Fruit fly (Drosophila melanogaster) whole organism, adult: ENCODE results near the gene CG13280.

Experiments used
- CG11617 ChIP-seq: fragments of 200-800 bp; sonication (Bioruptor generic); optimal IDR thresholded peaks from 2 replicates; lab custom pipeline; 2017; ENCODE audit warnings: mild to moderate bottlenecking, missing biosample characterization, missing genetic modification reagents, missing genetic modification characterization
- CG12768 ChIP-seq: fragments of 200-800 bp; sonication (Bioruptor generic); optimal IDR thresholded peaks from 2 replicates; lab custom pipeline; 2017; ENCODE audit warnings: missing biosample characterization, missing genetic modification characterization, mild to moderate bottlenecking, moderate library complexity, missing genetic modification reagents
- CG14711 ChIP-seq: fragments of 200-800 bp; sonication (Bioruptor generic); optimal IDR thresholded peaks from 2 replicates; lab custom pipeline; 2018; ENCODE audit warnings: missing biosample characterization, mild to moderate bottlenecking, missing genetic modification characterization, moderate library complexity
- CG33017 ChIP-seq: fragments of 200-800 bp; sonication (Bioruptor generic); optimal IDR thresholded peaks from 2 replicates; lab custom pipeline; 2018; ENCODE audit warnings: missing biosample characterization, mild to moderate bottlenecking, missing genetic modification characterization, moderate library complexity
- CG5204 ChIP-seq: fragments of 200-800 bp; sonication (Bioruptor generic); optimal IDR thresholded peaks from 2 replicates; lab custom pipeline; 2016; ENCODE audit warnings: missing biosample characterization, missing genetic modification characterization
- CG7045 ChIP-seq: fragments of 200-800 bp; sonication (Bioruptor generic); optimal IDR thresholded peaks from 2 replicates; lab custom pipeline; 2017; ENCODE audit warnings: missing biosample characterization, mild to moderate bottlenecking, missing genetic modification characterization
- CG7101 ChIP-seq: fragments of 200-800 bp; sonication (Bioruptor generic); optimal IDR thresholded peaks from 2 replicates; lab custom pipeline; 2018; ENCODE audit warnings: missing biosample characterization, mild to moderate bottlenecking, missing genetic modification characterization, moderate library complexity
- Clk ChIP-seq: fragments of 200-800 bp; sonication (Bioruptor generic); optimal IDR thresholded peaks from 2 replicates; lab custom pipeline; 2017; ENCODE audit warnings: missing biosample characterization, missing genetic modification characterization
- Crg-1 ChIP-seq: fragments of 200-800 bp; sonication (Bioruptor generic); optimal IDR thresholded peaks from 2 replicates; lab custom pipeline; 2016; ENCODE audit warnings: missing biosample characterization, missing genetic modification characterization
- Mnt ChIP-seq: fragments of 200-800 bp; sonication (Bioruptor generic); optimal IDR thresholded peaks from 2 replicates; lab custom pipeline; 2016; ENCODE audit warnings: missing biosample characterization, mild to moderate bottlenecking, missing genetic modification characterization
- bab1 ChIP-seq: fragments of 200-800 bp; sonication (Bioruptor generic); optimal IDR thresholded peaks from 3 replicates; lab custom pipeline; 2019; ENCODE audit warnings: missing biosample characterization, mild to moderate bottlenecking, missing genetic modification characterization, moderate library complexity
- cic ChIP-seq: fragments of 200-800 bp; sonication (Bioruptor generic); optimal IDR thresholded peaks from 2 replicates; lab custom pipeline; 2017; ENCODE audit warnings: missing biosample characterization, mild to moderate bottlenecking, missing genetic modification characterization, moderate library complexity
- cnc ChIP-seq, 2 experiments: fragments of >200 bp; optimal IDR thresholded peaks; 2 replicates each; lab custom pipeline; 2017
- kay ChIP-seq: fragments of 200-800 bp; sonication (Bioruptor generic); peaks from one replicate; lab custom pipeline; 2016; ENCODE audit warnings: missing biosample characterization, missing genetic modification characterization, borderline replicate concordance
- ovo ChIP-seq: fragments of 200-800 bp; sonication (Bioruptor generic); optimal IDR thresholded peaks from 2 replicates; lab custom pipeline; 2016; ENCODE audit warnings: missing biosample characterization, missing genetic modification characterization
- pad ChIP-seq: fragments of 200-800 bp; sonication (Bioruptor generic); optimal IDR thresholded peaks from 3 replicates; lab custom pipeline; 2017; ENCODE audit warnings: missing biosample characterization, missing genetic modification characterization, mild to moderate bottlenecking, moderate library complexity, missing genetic modification reagents
- tj ChIP-seq: fragments of 200-800 bp; sonication (Bioruptor generic); optimal IDR thresholded peaks from 3 replicates; lab custom pipeline; 2017; ENCODE audit warnings: missing biosample characterization, mild to moderate bottlenecking, missing genetic modification characterization, moderate library complexity
- toe ChIP-seq: fragments of 200-800 bp; sonication (Bioruptor generic); optimal IDR thresholded peaks from 2 replicates; lab custom pipeline; 2016; ENCODE audit warnings: missing biosample characterization, missing genetic modification characterization

The CG13280 gene

DNA sequence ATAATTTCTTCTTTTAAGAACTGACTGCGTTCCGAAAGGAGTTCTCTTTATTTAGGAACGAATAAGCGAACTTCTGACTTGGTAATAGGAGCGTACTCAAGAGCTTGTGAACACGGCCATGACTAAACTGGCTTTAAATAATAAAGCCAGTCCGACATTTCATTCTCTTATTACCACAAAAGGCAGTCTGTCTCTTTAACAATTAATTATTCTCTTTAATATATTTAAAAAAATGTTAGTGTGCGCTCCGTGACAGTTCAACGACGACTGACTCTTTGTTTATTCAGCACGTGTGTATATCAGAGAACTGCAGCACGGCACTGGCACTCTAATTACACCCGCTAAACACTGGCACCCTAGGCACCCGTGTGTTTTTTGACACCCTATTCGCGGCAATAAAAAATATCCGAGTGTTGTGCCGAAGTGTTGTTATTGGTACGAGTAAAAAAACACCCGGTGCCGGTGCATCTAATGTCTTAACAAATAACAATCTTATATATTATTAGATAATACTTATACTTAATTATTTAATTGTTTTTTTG is 37.6 kb upstream of the CG13280 start, which contains the start of gene CG31809:
TSS of gene CG31809 (minus strand) at position 249 of the 542 bp plus-strand sequence.
- TF ChIP-seq CG7045 (no peak), kay (peak; percentile 74), CG12768 (peak; percentile 9)

DNA sequence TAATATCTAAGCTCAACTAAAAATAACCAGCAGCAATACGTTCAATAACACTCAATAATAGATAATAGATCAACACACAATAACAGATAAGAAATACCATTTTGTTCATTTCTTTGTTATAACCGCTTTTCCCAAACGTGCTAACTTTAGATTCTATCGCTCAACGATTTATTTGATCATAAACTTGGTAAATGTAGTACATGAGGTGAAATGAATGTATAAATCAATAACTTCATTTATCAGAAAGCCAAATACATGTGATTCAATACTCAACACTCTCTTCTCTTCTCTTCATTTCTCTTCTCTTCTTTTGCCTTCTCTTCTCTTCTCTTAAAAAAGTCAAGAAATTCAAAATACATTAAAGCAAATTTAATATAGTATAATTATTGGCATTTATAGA is 36.8 kb upstream of the CG13280 start:
- TF ChIP-seq tj (GFP tag; lab: Kevin White, UChicago) (no peak), CG14711 (no peak), toe (GFP tag; lab: Kevin White, UChicago) (no peak), cnc (optimal IDR thresholded peaks at IDR 0.05; lab: Kevin White, UChicago) (no peak), CG33017 (no peak), Mnt (GFP tag; lab: Kevin White, UChicago) (no peak), Clk (no peak), CG12768 (no peak), CG5204 (GFP tag; lab: Kevin White, UChicago) (no peak), CG7101 (tag; lab: Kevin White, UChicago) (no peak)

DNA sequence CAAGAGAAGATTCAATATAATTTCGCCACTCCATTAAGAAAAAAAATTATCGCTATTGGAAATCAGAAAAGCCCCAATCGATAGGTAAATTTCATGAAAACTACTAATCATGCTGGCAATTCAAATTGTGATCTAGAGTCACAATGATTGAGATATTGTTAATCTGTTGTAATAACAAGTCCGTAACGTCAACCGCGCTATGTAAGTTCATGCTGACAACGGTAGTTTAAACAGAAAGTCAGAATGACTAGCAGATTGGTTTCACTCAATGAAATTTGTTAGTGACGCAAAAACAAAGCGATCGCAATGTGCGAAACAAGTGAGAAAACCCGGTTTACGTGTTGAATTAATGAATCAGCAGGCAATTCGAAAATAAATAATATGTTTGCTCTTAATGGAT is 36.2 kb upstream of the CG13280 start:
- TF ChIP-seq cnc (optimal IDR thresholded peaks at IDR 0.05; lab: Kevin White, UChicago) (peak in 1 of 2 experiments; percentile 94), kay (peak; percentile 16), CG5204 (GFP tag; lab: Kevin White, UChicago) (no peak), CG11617 (no peak)

DNA sequence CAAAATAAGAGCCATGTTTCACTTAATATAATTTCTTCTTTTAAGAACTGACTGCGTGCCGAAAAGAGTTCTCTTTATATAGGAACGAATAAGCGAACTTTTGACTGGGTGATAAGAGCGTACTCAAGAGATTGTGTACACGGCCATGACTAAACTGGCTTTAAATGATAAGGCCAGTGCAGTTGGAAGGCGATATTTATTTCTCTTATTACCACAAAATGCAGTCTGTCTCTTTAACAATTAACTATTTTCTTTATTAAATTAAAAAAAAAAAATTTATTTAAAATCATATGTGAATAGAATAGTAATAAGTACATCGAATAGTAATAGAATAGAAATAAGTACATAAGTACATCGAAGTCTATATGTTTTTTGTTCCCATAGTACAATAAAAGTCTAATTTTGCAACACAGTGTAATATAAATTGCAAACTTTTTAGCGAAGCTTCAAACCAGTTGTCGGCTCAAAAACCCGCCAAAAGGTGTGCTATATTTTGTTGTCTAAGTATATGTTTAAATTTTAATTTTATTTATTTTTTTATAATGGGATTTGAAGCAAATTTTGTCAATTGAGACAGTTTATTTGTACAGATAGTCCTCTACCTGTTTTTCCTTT is 31.5 kb upstream of the CG13280 start, which contains the start of gene CG31810:
TSS of gene CG31810 (minus strand) at position 51 of the 615 bp plus-strand sequence.
- TF ChIP-seq CG5204 (GFP tag; lab: Kevin White, UChicago) (no peak), CG14711 (peak; percentile 14), bab1 (GFP tag; lab: Kevin White, UChicago) (peak; percentile 1), CG7045 (no peak), CG33017 (peak; percentile 15), cic (no peak)

DNA sequence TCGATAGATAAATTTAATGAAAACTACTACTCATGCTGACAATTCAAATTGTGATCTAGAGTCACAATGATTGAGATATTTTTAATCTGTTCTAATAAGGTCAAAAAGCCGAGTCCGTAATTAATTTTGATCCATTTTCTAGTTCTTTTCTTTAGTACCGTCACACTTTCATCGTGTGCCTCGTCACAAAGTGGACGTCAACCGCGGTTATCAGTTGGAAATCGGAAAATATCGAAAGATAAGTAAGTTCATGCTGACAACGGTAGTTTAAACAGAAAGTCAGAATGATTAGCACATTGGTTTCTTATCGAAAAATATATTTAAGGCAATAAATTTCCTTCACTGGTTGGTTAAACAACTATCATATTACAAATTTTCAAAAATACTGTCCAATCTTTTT is 29.5 kb upstream of the CG13280 start:
- TF ChIP-seq Mnt (GFP tag; lab: Kevin White, UChicago) (no peak), CG7045 (no peak), cnc (optimal IDR thresholded peaks at IDR 0.05; lab: Kevin White, UChicago) (peak in 1 of 2 experiments; percentile 81)

DNA sequence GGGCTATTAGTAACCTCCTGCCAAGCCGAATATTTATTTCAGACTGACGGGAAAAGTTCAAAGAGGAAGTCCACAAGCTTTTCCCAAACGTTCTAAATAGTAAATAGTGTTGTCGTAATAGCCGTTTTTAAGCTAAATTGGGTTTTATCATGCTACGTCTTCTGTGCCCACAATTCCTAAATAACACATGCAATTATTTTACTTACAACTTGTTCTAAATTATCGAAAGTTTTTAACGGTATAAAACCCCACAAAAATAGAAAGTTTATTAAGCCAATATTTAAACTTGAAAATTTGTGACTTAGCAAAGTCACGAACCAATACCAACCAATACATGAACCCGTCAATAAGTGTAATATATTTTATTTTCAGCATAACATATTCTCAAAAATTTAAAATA is 27.8 kb upstream of the CG13280 start, which contains the start of gene CG13284:
TSS of gene CG13284 (minus strand) at position 47 of the 400 bp plus-strand sequence.
- no peak for TF ChIP-seq CG7045
- peak; percentile 15 for TF ChIP-seq CG12768

DNA sequence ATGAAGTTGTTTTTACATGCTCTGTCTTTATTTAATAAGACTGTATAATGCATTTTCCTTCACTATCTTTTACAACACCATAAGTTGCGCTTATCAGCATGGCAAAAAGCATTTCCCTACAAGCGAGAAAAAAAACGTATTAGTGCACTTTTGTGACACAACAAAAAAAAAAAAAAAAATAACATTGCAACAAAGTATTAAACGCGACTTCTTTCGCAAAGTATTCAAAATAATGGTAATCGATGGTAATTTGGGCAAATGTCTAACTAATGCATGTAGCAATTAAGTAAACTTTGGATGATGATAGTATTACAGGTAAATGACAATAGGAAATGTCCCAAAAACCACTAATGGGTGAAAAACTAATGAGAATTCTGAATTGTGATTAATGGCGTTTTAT is 27.1 kb upstream of the CG13280 start:
- TF ChIP-seq pad (GFP tag; lab: Kevin White, UChicago) (no peak), CG5204 (GFP tag; lab: Kevin White, UChicago) (no peak), cnc (optimal IDR thresholded peaks at IDR 0.05; lab: Kevin White, UChicago) (no peak), CG7045 (no peak), Crg-1 (GFP tag; lab: Kevin White, UChicago) (no peak), kay (peak; percentile 87), CG11617 (no peak)

DNA sequence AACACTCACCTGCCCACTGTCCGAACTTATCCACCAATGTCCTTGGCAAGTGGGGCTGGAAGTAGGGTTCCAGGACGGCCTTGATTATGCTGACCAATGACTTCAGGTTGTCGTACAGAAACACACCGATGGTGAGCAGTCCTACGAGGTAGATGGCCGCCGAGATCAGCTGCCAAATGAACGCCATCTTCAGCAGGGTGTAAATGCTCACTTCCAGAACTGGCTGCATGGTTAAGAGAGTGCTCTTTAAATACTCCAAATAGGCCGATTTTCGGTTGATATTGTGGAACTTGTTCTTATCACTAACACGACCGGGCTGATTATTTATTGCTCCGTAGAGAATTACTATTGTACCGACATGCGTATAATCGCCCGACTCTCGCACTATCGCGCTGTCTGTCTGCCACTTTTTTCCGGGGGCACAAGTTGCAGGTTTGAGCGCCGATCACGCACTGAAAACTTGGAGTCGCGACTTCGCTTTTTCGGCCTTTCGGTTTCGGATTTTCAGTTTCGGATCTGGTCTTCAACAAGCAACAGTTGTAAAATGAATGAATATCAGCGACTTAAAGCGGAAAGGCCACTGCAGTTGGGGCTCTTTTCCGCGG is 26.0 kb upstream of the CG13280 start:
- no peak for TF ChIP-seq CG7101 (tag; lab: Kevin White, UChicago)
- TF ChIP-seq ovo (GFP tag; lab: Kevin White, UChicago), result no peak
- no peak for TF ChIP-seq CG14711
- TF ChIP-seq Mnt (GFP tag; lab: Kevin White, UChicago), result no peak
- TF ChIP-seq Crg-1 (GFP tag; lab: Kevin White, UChicago), result no peak
- no peak for TF ChIP-seq cic
- TF ChIP-seq cnc (optimal IDR thresholded peaks at IDR 0.05; lab: Kevin White, UChicago), result no peak
- no peak for TF ChIP-seq tj (GFP tag; lab: Kevin White, UChicago)

DNA sequence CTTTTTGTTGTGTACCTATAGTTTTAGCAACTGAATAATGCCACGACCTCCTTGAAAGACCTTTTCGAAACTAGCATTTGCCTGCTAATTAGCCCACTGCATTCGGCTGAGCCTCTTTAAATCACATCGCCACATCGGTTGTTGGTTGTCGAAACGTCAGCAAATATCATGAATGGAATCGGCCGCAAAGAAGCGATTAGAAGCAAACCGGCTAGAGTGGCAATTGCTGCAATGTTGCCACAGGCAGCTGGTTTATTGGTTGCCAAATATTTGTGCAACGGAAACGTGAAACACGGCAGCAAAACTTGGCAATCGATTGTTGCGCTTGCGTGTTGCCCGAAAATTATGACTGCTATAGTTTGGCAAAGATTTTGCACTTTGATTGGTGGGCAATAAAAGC is 24.3 kb upstream of the CG13280 start:
- no peak for TF ChIP-seq kay
